Fruit fly (Drosophila melanogaster): Measurements from ENCODE around the gene zfh1.

- no peak for TF ChIP-seq N (GFP tag; optimal IDR thresholded peaks at IDR 0.05)
- TF ChIP-seq usp (GFP tag; optimal IDR thresholded peaks at IDR 0.05): no peak
- TF ChIP-seq dsf (GFP tag; optimal IDR thresholded peaks at IDR 0.05; ENCODE audit: borderline replicate concordance): no peak
Measured at dm6 chr3R:30812023-30812345, 46.3 kb downstream of the zfh1 start.

Data from whole organism, wandering third instar larva.